Fruit fly (Drosophila melanogaster) whole organism: ENCODE measurements around the gene spidey.

ENCODE experiments used
- CG8478 ChIP-seq: fragments of >200 bp; optimal IDR thresholded peaks from 2 replicates; lab custom pipeline; 2018; ENCODE audit warnings: inconsistent platforms
- Dll ChIP-seq: fragments of >200 bp; optimal IDR thresholded peaks from 2 replicates; lab custom pipeline; 2017
- pan ChIP-seq: fragments of >200 bp; optimal IDR thresholded peaks from 2 replicates; lab custom pipeline; 2017
- psq ChIP-seq: fragments of >200 bp; optimal IDR thresholded peaks from 2 replicates; lab custom pipeline; 2017
- usp ChIP-seq: fragments of >200 bp; optimal IDR thresholded peaks from 2 replicates; lab custom pipeline; 2017; ENCODE audit warnings: missing biosample characterization, missing genetic modification characterization, mixed read lengths

dm6 chrX:7960988-7961387 lies 52.3 kb downstream of the spidey start:
- TF ChIP-seq pan: no peak
- TF ChIP-seq psq: no peak
- TF ChIP-seq usp (GFP tag; lab: Kevin White, UChicago): no peak
- no peak for TF ChIP-seq Dll (lab: Kevin White, UChicago)
- TF ChIP-seq CG8478 (lab: Kevin White, UChicago): no peak
